Worm (Caenorhabditis elegans) whole organism, L4/young adult: Measurements from ENCODE around the gene M02B1.3.

Experiments
- W03F9.2 ChIP-seq: fragments of 150-350 bp; optimal IDR thresholded peaks from 2 replicates; lab custom pipeline; 2014; ENCODE audit warnings: missing biosample characterization, missing genetic modification characterization
- dao-5 ChIP-seq: sonication (generic microtip); optimal IDR thresholded peaks from 2 replicates; lab custom pipeline; 2016; ENCODE audit warnings: missing genotype, missing genetic modification characterization, moderate library complexity, missing compliant biosample characterization
- him-1 ChIP-seq: sonication (generic microtip); optimal IDR thresholded peaks from 2 replicates; lab custom pipeline; 2016; ENCODE audit warnings: missing genotype, missing genetic modification reagents, missing genetic modification characterization, missing compliant biosample characterization

ce11 chrIV:12876558-12876957, 40.2 kb downstream of the M02B1.3 start:
- TF ChIP-seq him-1 (no peak), W03F9.2 (tag; lab: Kevin White, UChicago) (no peak), dao-5 (tag; lab: Kevin White, UChicago) (no peak)
